Worm (Caenorhabditis elegans) whole organism, L2 larva: ENCODE data around the gene srbc-24.

Source experiments
- F13H6.1 ChIP-seq: sonication (generic microtip); optimal IDR thresholded peaks from 2 replicates; lab custom pipeline; 2016; ENCODE audit warnings: missing genetic modification characterization, missing compliant biosample characterization
- aly-2 ChIP-seq: fragments of 150-350 bp; optimal IDR thresholded peaks from 2 replicates; lab custom pipeline; 2014; ENCODE audit warnings: missing biosample characterization, missing genetic modification characterization
- lin-13 ChIP-seq: fragments of 150-350 bp; optimal IDR thresholded peaks from 2 replicates; lab custom pipeline; 2014; ENCODE audit warnings: missing biosample characterization, missing genetic modification reagents, missing genetic modification characterization
- lin-39 ChIP-seq: fragments of 150-350 bp; optimal IDR thresholded peaks from 2 replicates; lab custom pipeline; 2014; ENCODE audit warnings: missing biosample characterization, missing genetic modification reagents, missing genetic modification characterization
- lsy-2 ChIP-seq, 2 experiments: fragments of 150-350 bp in 1 of 2; sonication (generic microtip) in 1 of 2; optimal IDR thresholded peaks; 2 replicates each; lab custom pipeline; 2014 to 2017; ENCODE audit warnings: missing biosample characterization in 2 of 2, missing genetic modification characterization in 2 of 2
- nhr-237 ChIP-seq: fragments of 150-350 bp; optimal IDR thresholded peaks from 2 replicates; lab custom pipeline; 2014; ENCODE audit warnings: missing biosample characterization, missing genetic modification characterization
- unc-39 ChIP-seq: fragments of 150-350 bp; optimal IDR thresholded peaks from 2 replicates; lab custom pipeline; 2014; ENCODE audit warnings: missing biosample characterization, missing genetic modification characterization
- unc-62 ChIP-seq: fragments of 150-350 bp; optimal IDR thresholded peaks from 2 replicates; lab custom pipeline; 2014; ENCODE audit warnings: missing biosample characterization, missing genetic modification reagents, missing genetic modification characterization
- ztf-11 ChIP-seq: sonication (generic microtip); optimal IDR thresholded peaks from 2 replicates; lab custom pipeline; 2017; ENCODE audit warnings: missing biosample characterization, missing genetic modification characterization

DNA sequence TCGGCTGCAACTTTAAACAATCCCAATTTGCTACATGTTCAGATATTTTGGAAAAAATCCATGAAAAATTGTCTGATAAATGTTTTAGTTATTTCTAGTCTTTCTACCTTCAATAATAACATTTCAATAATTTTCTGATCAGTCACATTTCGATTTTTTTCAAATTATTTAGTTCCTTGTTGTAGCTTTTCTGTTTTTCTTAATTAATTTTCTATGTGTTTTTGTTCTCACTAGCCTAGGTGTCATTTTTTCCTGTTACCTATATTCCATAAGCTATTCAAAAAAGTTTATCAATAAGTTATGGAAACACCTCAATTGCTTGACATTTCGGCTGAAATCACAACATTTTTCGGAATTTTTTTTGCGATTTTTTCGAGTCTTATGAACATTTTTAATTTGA is 1.7 kb downstream of the srbc-24 start, which contains the start of gene srbc-23:
- no peak for TF ChIP-seq unc-39 (tag; lab: Kevin White, UChicago)
- TF ChIP-seq lsy-2 (tag; optimal IDR thresholded peaks at IDR 0.05; lab: Kevin White, UChicago), result no peak
- TF ChIP-seq unc-62 (GFP tag; lab: Kevin White, UChicago), result no peak
- no peak for TF ChIP-seq aly-2 (tag; lab: Kevin White, UChicago)
- TF ChIP-seq nhr-237 (tag; lab: Kevin White, UChicago), result no peak
- TF ChIP-seq lin-13 (GFP tag; lab: Kevin White, UChicago), result no peak
- TF ChIP-seq ztf-11, result no peak
- no peak for TF ChIP-seq lin-39 (tag; lab: Kevin White, UChicago)
- TF ChIP-seq F13H6.1 (tag; lab: Kevin White, UChicago), result no peak
